Fruit fly (Drosophila melanogaster) whole organism, embryonic: ENCODE results near the gene CG46310.

Source experiments
- Atf3 ChIP-seq: fragments of 200-800 bp; sonication (Bioruptor generic); optimal IDR thresholded peaks from 3 replicates; lab custom pipeline; 2016; ENCODE audit warnings: missing biosample characterization, missing genetic modification characterization
- E2f2 ChIP-seq: fragments of 200-800 bp; sonication (Bioruptor generic); IDR thresholded peaks from 2 replicates; pipeline ENCODE4 v1.3.6; 2022; ENCODE audit warnings: missing biosample characterization, missing genetic modification characterization

dm6 chr3R:23211745-23212254 lies 38.1 kb downstream of the CG46310 start:
- TF ChIP-seq Atf3: no peak
- peak; percentile 41; the same call in 1 of the 2 replicates for TF ChIP-seq E2f2 (GFP tag; lab: Robert Waterston, UW)
